Fruit fly (Drosophila melanogaster) whole organism, prepupa: ENCODE measurements around the gene Naa15-16.

Source experiments
- Blimp-1 ChIP-seq: fragments of 200-800 bp; sonication (Bioruptor generic); optimal IDR thresholded peaks from 3 replicates; lab custom pipeline; 2017; ENCODE audit warnings: missing biosample characterization, missing genetic modification characterization, mild to moderate bottlenecking, moderate library complexity, missing genetic modification reagents
- CG10631 ChIP-seq: fragments of 200-800 bp; sonication (Bioruptor generic); optimal IDR thresholded peaks from 2 replicates; lab custom pipeline; 2016; ENCODE audit warnings: missing biosample characterization, missing genetic modification characterization
- CG6792 ChIP-seq: fragments of 200-800 bp; sonication (Bioruptor generic); optimal IDR thresholded peaks from 3 replicates; lab custom pipeline; 2016; ENCODE audit warnings: missing biosample characterization, missing genetic modification characterization
- CG6854 ChIP-seq: fragments of 200-800 bp; sonication (Bioruptor generic); optimal IDR thresholded peaks from 2 replicates; lab custom pipeline; 2017; ENCODE audit warnings: missing biosample characterization, mild to moderate bottlenecking, missing genetic modification characterization
- Eip75B ChIP-seq: fragments of 200-800 bp; sonication (Bioruptor generic); optimal IDR thresholded peaks from 3 replicates; lab custom pipeline; 2016; ENCODE audit warnings: missing biosample characterization, missing genetic modification characterization
- Sox14 ChIP-seq: fragments of 200-800 bp; sonication (Bioruptor generic); optimal IDR thresholded peaks from 3 replicates; lab custom pipeline; 2016; ENCODE audit warnings: missing biosample characterization, missing genetic modification characterization
- fkh ChIP-seq: fragments of 200-800 bp; sonication (Bioruptor generic); optimal IDR thresholded peaks from 3 replicates; lab custom pipeline; 2017; ENCODE audit warnings: missing biosample characterization, mild to moderate bottlenecking, missing genetic modification characterization, moderate library complexity

DNA sequence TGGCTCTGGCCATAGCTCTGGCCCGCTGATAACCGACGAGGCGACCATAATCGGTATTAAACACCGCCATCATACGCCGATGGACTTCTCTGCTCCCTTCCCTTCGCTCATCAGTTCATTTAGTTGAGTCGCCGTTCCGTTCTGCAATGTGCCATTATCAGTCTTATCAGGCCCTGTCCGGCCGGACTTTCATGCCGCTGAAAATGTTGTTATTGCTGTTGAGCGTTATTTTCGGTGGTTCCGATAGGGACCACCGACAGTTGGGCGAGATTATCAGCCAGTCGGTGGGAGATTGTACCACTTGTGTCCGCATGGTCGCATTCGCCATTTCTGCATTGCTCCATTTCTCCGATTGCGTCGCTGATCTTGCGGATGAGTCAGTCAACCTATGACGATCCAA, 21.5 kb downstream of the Naa15-16 start:
- no peak for TF ChIP-seq Eip75B (GFP tag; lab: Kevin White, UChicago)
- no peak for TF ChIP-seq Blimp-1 (GFP tag; lab: Kevin White, UChicago)
- TF ChIP-seq CG10631 (GFP tag; lab: Kevin White, UChicago), result no peak
- TF ChIP-seq CG6792 (GFP tag; lab: Kevin White, UChicago), result no peak
- no peak for TF ChIP-seq fkh
- no peak for TF ChIP-seq CG6854 (GFP tag; lab: Kevin White, UChicago)
- TF ChIP-seq Sox14 (GFP tag; lab: Kevin White, UChicago), result no peak
